Worm (Caenorhabditis elegans) whole organism, L2 larva: ENCODE results near the gene cnc-8.

Experiments used
- ZK546.5 ChIP-seq: sonication (generic microtip); optimal IDR thresholded peaks from 2 replicates; lab custom pipeline; 2017; ENCODE audit warnings: missing biosample characterization, missing genetic modification characterization
- aly-2 ChIP-seq: fragments of 150-350 bp; optimal IDR thresholded peaks from 2 replicates; lab custom pipeline; 2014; ENCODE audit warnings: missing biosample characterization, missing genetic modification characterization
- mbf-1 ChIP-seq: sonication (generic microtip); optimal IDR thresholded peaks from 2 replicates; lab custom pipeline; 2017; ENCODE audit warnings: missing biosample characterization, missing genetic modification characterization
- peb-1 ChIP-seq: fragments of 150-350 bp; optimal IDR thresholded peaks from 2 replicates; lab custom pipeline; 2014; ENCODE audit warnings: missing biosample characterization, missing genetic modification characterization
- sem-4 ChIP-seq: fragments of 150-350 bp; optimal IDR thresholded peaks from 2 replicates; lab custom pipeline; 2014; ENCODE audit warnings: missing biosample characterization, missing genetic modification reagents, missing genetic modification characterization
- ztf-1 ChIP-seq: fragments of 200-800 bp; sonication (Bioruptor generic); conservative IDR thresholded peaks from 2 replicates; pipeline ENCODE4 v1.3.6; 2022; ENCODE audit warnings: missing genetic modification characterization, missing compliant biosample characterization

DNA sequence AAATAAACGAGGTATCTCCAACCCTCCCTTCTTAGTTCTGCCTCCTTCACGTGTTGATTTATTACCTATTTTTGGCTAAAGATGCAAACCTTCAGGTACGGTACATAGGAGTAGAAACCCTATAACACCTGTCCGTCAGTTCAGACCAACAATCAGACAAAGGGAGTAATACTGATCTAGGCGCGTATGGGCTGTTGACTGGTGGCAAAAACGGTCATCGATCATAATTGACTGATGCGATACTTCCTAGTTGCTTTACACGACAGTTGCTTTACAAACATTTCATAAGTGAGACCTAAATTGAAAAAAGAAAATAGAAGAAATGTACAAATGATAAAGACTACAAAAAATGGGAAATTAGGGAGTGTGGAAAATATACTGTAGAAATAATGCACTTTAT lies 43.8 kb downstream of the cnc-8 start:
- TF ChIP-seq aly-2 (no peak), mbf-1 (no peak), sem-4 (tag; lab: Kevin White, UChicago) (no peak), ZK546.5 (tag; lab: Kevin White, UChicago) (no peak), ztf-1 (GFP tag; lab: Robert Waterston, UW) (no peak), peb-1 (tag; lab: Kevin White, UChicago) (no peak)
